Worm (Caenorhabditis elegans): ENCODE results near the gene his-35.

his-35 gene

DNA sequence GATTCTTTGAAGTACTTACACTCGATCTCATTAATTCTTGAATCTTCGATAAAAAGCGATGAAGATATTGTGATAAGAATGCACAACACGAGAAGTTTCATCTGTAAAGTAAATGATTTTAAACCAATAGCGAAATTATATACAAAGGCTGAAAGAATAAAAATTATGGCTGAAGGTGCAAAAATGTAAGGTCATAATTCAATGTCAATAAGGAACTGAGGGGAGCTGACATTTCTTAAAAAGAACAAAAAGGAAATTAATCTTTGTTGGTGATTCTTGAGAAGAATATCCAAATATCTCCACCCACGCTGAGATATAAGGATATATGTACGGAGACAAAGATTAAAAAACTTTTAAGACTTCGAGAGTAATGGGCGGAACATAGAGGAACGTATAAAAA lies 21.0 kb downstream of the his-35 start, which contains the start of gene C50F4.9:
C50F4.9 (minus strand) TSS at position 101 of the 400 bp plus-strand sequence.
- TF ChIP-seq hlh-30 (tag; optimal IDR thresholded peaks at IDR 0.05; ENCODE audit: insufficient read depth): no peak
- no peak for TF ChIP-seq hlh-13 (GFP tag; optimal IDR thresholded peaks at IDR 0.05)
- no peak for TF ChIP-seq pag-3 (tag; optimal IDR thresholded peaks at IDR 0.05; ENCODE audit: borderline replicate concordance)
- TF ChIP-seq ceh-45 (GFP tag; IDR thresholded peaks at IDR 0.05): no peak
- no peak for TF ChIP-seq F13H6.1 (tag; optimal IDR thresholded peaks at IDR 0.05)
- no peak for TF ChIP-seq ztf-16 (tag; optimal IDR thresholded peaks at IDR 0.05)
- TF ChIP-seq hlh-8 (tag; optimal IDR thresholded peaks at IDR 0.05): no peak
- TF ChIP-seq sdc-2 (tag; optimal IDR thresholded peaks at IDR 0.05): no peak
- no peak for TF ChIP-seq hlh-15 (tag; optimal IDR thresholded peaks at IDR 0.05)
- no peak for TF ChIP-seq unc-55 (GFP tag; optimal IDR thresholded peaks at IDR 0.05)
- no peak for TF ChIP-seq unc-42 (tag; optimal IDR thresholded peaks at IDR 0.05)
- TF ChIP-seq sox-4 (tag; optimal IDR thresholded peaks at IDR 0.05): no peak
- no peak for TF ChIP-seq pqm-1 (tag; optimal IDR thresholded peaks at IDR 0.05)
- no peak for TF ChIP-seq npax-4 (tag; optimal IDR thresholded peaks at IDR 0.05)
- TF ChIP-seq che-1 (tag; optimal IDR thresholded peaks at IDR 0.05): no peak
- no peak for TF ChIP-seq nfya-1 (tag; optimal IDR thresholded peaks at IDR 0.05)
- no peak for TF ChIP-seq mec-3 (tag; optimal IDR thresholded peaks at IDR 0.05; ENCODE audit: borderline replicate concordance)
- TF ChIP-seq T23F11.4 (GFP tag; optimal IDR thresholded peaks at IDR 0.05): no peak

DNA sequence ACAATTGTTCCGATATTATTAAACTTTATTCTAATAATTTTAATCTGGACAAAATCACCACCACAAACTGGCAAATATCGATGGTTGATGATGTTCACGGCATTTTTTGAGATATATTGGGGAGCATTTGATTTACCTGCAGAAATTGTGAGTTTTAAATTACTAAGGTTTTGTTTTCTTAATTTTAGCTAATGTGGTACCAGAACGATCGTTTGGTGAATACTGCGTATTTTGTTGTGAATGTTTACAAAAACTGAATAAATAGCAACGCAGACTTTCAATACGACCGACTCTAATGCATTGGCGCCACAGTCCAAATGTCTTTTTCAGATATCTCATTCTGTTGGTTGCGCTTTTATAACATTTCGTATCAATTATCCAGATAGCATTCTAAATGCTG lies 23.4 kb downstream of the his-35 start:
- no peak for TF ChIP-seq nhr-11 (tag; optimal IDR thresholded peaks at IDR 0.05)
- no peak for TF ChIP-seq dve-1 (tag; optimal IDR thresholded peaks at IDR 0.05)
- TF ChIP-seq fkh-10 (GFP tag; optimal IDR thresholded peaks at IDR 0.05): no peak
- no peak for TF ChIP-seq dmd-4 (tag; optimal IDR thresholded peaks at IDR 0.05; ENCODE audit: borderline replicate concordance)
- no peak for TF ChIP-seq Y22D7AL.16 (tag; optimal IDR thresholded peaks at IDR 0.05)
- no peak for TF ChIP-seq unc-86 (tag; optimal IDR thresholded peaks at IDR 0.05)
- TF ChIP-seq pha-2 (tag; optimal IDR thresholded peaks at IDR 0.05): no peak
- TF ChIP-seq K02D7.2 (tag; optimal IDR thresholded peaks at IDR 0.05): no peak

DNA sequence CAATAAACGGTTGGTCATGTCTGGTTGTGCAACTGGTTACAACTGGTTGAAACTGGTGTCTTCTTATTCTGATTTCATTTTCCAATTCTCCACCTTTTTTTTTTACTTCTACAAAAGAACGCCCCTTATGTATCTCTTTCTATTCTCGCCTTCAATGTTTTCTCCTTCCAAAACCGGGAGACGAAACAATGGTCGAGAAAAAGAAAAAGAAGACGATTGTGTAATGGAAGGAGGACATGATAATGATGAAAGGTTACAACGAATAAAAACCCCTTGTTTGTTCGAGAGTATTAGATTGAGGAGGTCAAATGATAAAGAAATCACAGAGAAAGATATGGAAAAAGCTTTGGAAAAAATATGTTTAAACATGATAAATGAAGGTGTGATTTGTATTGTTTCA lies 26.3 kb downstream of the his-35 start, which contains the start of gene C50F4.8:
C50F4.8 (minus strand) TSS at position 28 of the 400 bp plus-strand sequence.
- TF ChIP-seq lim-6 (tag; optimal IDR thresholded peaks at IDR 0.05) (no peak), pqm-1 (tag; optimal IDR thresholded peaks at IDR 0.05) (no peak), ttx-3 (tag; optimal IDR thresholded peaks at IDR 0.05) (no peak), ceh-45 (GFP tag; IDR thresholded peaks at IDR 0.05) (no peak), ceh-18 (tag; optimal IDR thresholded peaks at IDR 0.05) (no peak), sox-4 (tag; optimal IDR thresholded peaks at IDR 0.05) (no peak), fkh-6 (tag; optimal IDR thresholded peaks at IDR 0.05) (no peak), hlh-8 (tag; optimal IDR thresholded peaks at IDR 0.05) (no peak), elt-4 (tag; optimal IDR thresholded peaks at IDR 0.05) (no peak), dve-1 (tag; optimal IDR thresholded peaks at IDR 0.05) (no peak), nhr-232 (tag; optimal IDR thresholded peaks at IDR 0.05) (no peak), lin-11 (tag; optimal IDR thresholded peaks at IDR 0.05) (no peak), rnt-1 (tag; optimal IDR thresholded peaks at IDR 0.05) (no peak), Y22D7AL.16 (tag; optimal IDR thresholded peaks at IDR 0.05) (no peak), ztf-16 (tag; optimal IDR thresholded peaks at IDR 0.05) (no peak), fax-1 (tag; optimal IDR thresholded peaks at IDR 0.05) (no peak), hlh-13 (GFP tag; optimal IDR thresholded peaks at IDR 0.05) (no peak), unc-55 (GFP tag; optimal IDR thresholded peaks at IDR 0.05) (no peak)

DNA sequence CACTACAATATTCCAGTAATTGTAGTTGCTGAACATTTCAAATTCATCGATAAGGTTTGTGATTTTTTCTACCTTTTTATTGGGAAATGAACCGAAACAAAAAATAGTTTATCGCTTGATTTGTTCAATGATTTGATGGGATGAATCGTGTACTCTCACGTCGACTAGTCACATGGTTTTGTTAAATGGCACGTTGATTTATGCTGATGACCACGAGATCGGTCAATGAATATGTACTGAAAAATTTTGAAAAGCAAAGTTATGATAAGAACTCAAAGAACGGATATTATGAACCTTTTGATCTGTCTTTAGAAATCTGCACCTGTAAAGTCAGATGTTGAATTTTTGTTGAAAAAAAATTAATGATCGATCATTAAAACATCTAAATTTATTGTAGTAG lies 28.8 kb downstream of the his-35 start:
- TF ChIP-seq dmd-4 (tag; optimal IDR thresholded peaks at IDR 0.05; ENCODE audit: borderline replicate concordance) (no peak), mec-3 (tag; optimal IDR thresholded peaks at IDR 0.05; ENCODE audit: borderline replicate concordance) (no peak), hlh-6 (tag; optimal IDR thresholded peaks at IDR 0.05) (no peak), pqm-1 (tag; optimal IDR thresholded peaks at IDR 0.05) (no peak)
